Worm (Caenorhabditis elegans) whole organism, early embryonic: ENCODE data around the gene cest-2.2.

Experiments
- B0310.2 ChIP-seq: sonication (generic microtip); optimal IDR thresholded peaks from 2 replicates; lab custom pipeline; 2016; ENCODE audit warnings: mild to moderate bottlenecking, missing genetic modification characterization, missing compliant biosample characterization
- F13C5.2 ChIP-seq: sonication (generic microtip); optimal IDR thresholded peaks from 2 replicates; lab custom pipeline; 2017; ENCODE audit warnings: mild to moderate bottlenecking, missing genetic modification characterization, inconsistent platforms, missing compliant biosample characterization
- aly-1 ChIP-seq: sonication (generic microtip); optimal IDR thresholded peaks from 2 replicates; lab custom pipeline; 2016; ENCODE audit warnings: missing genetic modification characterization, missing compliant biosample characterization
- ama-1 ChIP-seq: fragments of 150-350 bp; optimal IDR thresholded peaks from 2 replicates; lab custom pipeline; 2014
- ceh-13 ChIP-seq: fragments of 200-800 bp; sonication (Bioruptor generic); optimal IDR thresholded peaks from 2 replicates; lab custom pipeline; 2018; ENCODE audit warnings: mild to moderate bottlenecking, missing genetic modification characterization, missing compliant biosample characterization
- ceh-36 ChIP-seq: sonication (generic microtip); optimal IDR thresholded peaks from 2 replicates; lab custom pipeline; 2016; ENCODE audit warnings: missing genetic modification characterization, inconsistent platforms, missing compliant biosample characterization
- ets-7 ChIP-seq: sonication (generic microtip); optimal IDR thresholded peaks from 2 replicates; lab custom pipeline; 2016; ENCODE audit warnings: missing genotype, missing genetic modification characterization, missing compliant biosample characterization
- flt-1 ChIP-seq: fragments of 200-800 bp; sonication (Bioruptor generic); IDR thresholded peaks from 2 replicates; pipeline ENCODE4 v1.3.6; 2022; ENCODE audit warnings: missing genetic modification characterization, missing compliant biosample characterization
- hmbx-1 ChIP-seq: sonication (generic microtip); optimal IDR thresholded peaks from 2 replicates; lab custom pipeline; 2016; ENCODE audit warnings: mild to moderate bottlenecking, missing genetic modification characterization, missing compliant biosample characterization
- hmg-4 ChIP-seq: fragments of 200-800 bp; sonication (Bioruptor generic); optimal IDR thresholded peaks from 2 replicates; lab custom pipeline; 2018; ENCODE audit warnings: mild to moderate bottlenecking, missing genetic modification characterization, missing compliant biosample characterization
- hnd-1 ChIP-seq: sonication (generic microtip); optimal IDR thresholded peaks from 2 replicates; lab custom pipeline; 2016; ENCODE audit warnings: missing genetic modification characterization, missing compliant biosample characterization
- pes-1 ChIP-seq: fragments of 200-800 bp; sonication (Bioruptor generic); IDR thresholded peaks from 2 replicates; pipeline ENCODE4 v1.3.6; 2022; ENCODE audit warnings: missing genetic modification reagents, missing genetic modification characterization, missing compliant biosample characterization
- scrt-1 ChIP-seq: fragments of 200-800 bp; sonication (Bioruptor generic); IDR thresholded peaks from 2 replicates; pipeline ENCODE4 v1.3.6; 2022; ENCODE audit warnings: missing genetic modification characterization, missing compliant biosample characterization
- sea-1 ChIP-seq: fragments of 200-800 bp; sonication (Bioruptor generic); conservative IDR thresholded peaks from 2 replicates; pipeline ENCODE4 v1.3.6; 2022; ENCODE audit warnings: missing genetic modification characterization, missing compliant biosample characterization
- tbx-11 ChIP-seq: fragments of 200-800 bp; sonication (Bioruptor generic); IDR thresholded peaks from 2 replicates; pipeline ENCODE4 v1.3.6; 2022; ENCODE audit warnings: missing genetic modification characterization, missing compliant biosample characterization
- tbx-37 ChIP-seq: fragments of 200-800 bp; sonication (Bioruptor generic); conservative IDR thresholded peaks from 2 replicates; pipeline ENCODE4 v1.3.6; 2022; ENCODE audit warnings: missing genetic modification reagents, missing genetic modification characterization, missing compliant biosample characterization
- tra-4 ChIP-seq: sonication (generic microtip); optimal IDR thresholded peaks from 2 replicates; lab custom pipeline; 2017; ENCODE audit warnings: missing genetic modification characterization, missing compliant biosample characterization

Gene cest-2.2

ce11 chrV:14162959-14163548 lies 12.1 kb downstream of the cest-2.2 start, which contains the start of gene srd-26:
srd-26 (minus strand) TSS chrV:14163009.
- TF ChIP-seq tra-4, result no peak
- TF ChIP-seq hmg-4 (GFP tag; lab: Kevin White, UChicago), result no peak
- no peak for TF ChIP-seq hnd-1 (tag; lab: Kevin White, UChicago)
- no peak for TF ChIP-seq aly-1 (tag; lab: Kevin White, UChicago)
- no peak for TF ChIP-seq F13C5.2
- TF ChIP-seq ets-7 (tag; lab: Kevin White, UChicago), result no peak
- TF ChIP-seq B0310.2 (tag; lab: Kevin White, UChicago), result no peak
- TF ChIP-seq hmbx-1 (tag; lab: Kevin White, UChicago), result no peak
- no peak for TF ChIP-seq pes-1 (GFP tag; lab: Robert Waterston, UW)
- TF ChIP-seq sea-1 (GFP tag; lab: Robert Waterston, UW), result no peak
- TF ChIP-seq tbx-11 (GFP tag; lab: Robert Waterston, UW), result no peak

ce11 chrV:14160698-14161097 lies 14.5 kb downstream of the cest-2.2 start, which contains the start of gene cest-1.2:
cest-1.2 (minus strand) TSS chrV:14160862.
- TF ChIP-seq tbx-11 (GFP tag; lab: Robert Waterston, UW) (no peak), pes-1 (GFP tag; lab: Robert Waterston, UW) (no peak), hmg-4 (GFP tag; lab: Kevin White, UChicago) (no peak)

ce11 chrV:14156468-14156867 lies 18.7 kb downstream of the cest-2.2 start, which contains the start of gene AH10.2:
AH10.2 (plus strand) TSS chrV:14156768.
- no peak for TF ChIP-seq pes-1 (GFP tag; lab: Robert Waterston, UW)
- no peak for TF ChIP-seq hmbx-1 (tag; lab: Kevin White, UChicago)
- no peak for TF ChIP-seq ceh-13
- TF ChIP-seq tra-4, result no peak
- no peak for TF ChIP-seq tbx-11 (GFP tag; lab: Robert Waterston, UW)
- TF ChIP-seq sea-1 (GFP tag; lab: Robert Waterston, UW), result no peak
- no peak for TF ChIP-seq tbx-37 (GFP tag; lab: Robert Waterston, UW)
- TF ChIP-seq hnd-1 (tag; lab: Kevin White, UChicago), result no peak
- no peak for TF ChIP-seq hmg-4 (GFP tag; lab: Kevin White, UChicago)
- no peak for TF ChIP-seq ama-1 (lab: Kevin White, UChicago)
- no peak for TF ChIP-seq flt-1
- TF ChIP-seq ets-7 (tag; lab: Kevin White, UChicago), result no peak
- TF ChIP-seq ceh-36 (tag; lab: Kevin White, UChicago), result no peak
- TF ChIP-seq F13C5.2, result no peak
- no peak for TF ChIP-seq aly-1 (tag; lab: Kevin White, UChicago)

ce11 chrV:14153615-14154014 lies 21.5 kb downstream of the cest-2.2 start:
- TF ChIP-seq flt-1 (no peak), scrt-1 (no peak), pes-1 (GFP tag; lab: Robert Waterston, UW) (no peak), tra-4 (no peak), ceh-36 (tag; lab: Kevin White, UChicago) (no peak)

- TF ChIP-seq tbx-37 (GFP tag; lab: Robert Waterston, UW) (no peak), tra-4 (no peak), ceh-13 (no peak), scrt-1 (no peak), B0310.2 (tag; lab: Kevin White, UChicago) (no peak), ets-7 (tag; lab: Kevin White, UChicago) (no peak)
Measured at ce11 chrV:14150966-14151365, 24.2 kb downstream of the cest-2.2 start.

- TF ChIP-seq ceh-36 (tag; lab: Kevin White, UChicago), result no peak
- TF ChIP-seq hnd-1 (tag; lab: Kevin White, UChicago), result no peak
- TF ChIP-seq aly-1 (tag; lab: Kevin White, UChicago), result no peak
Measured at ce11 chrV:14149125-14149524, 26.0 kb downstream of the cest-2.2 start.

- TF ChIP-seq B0310.2 (tag; lab: Kevin White, UChicago) (no peak), aly-1 (tag; lab: Kevin White, UChicago) (no peak), hnd-1 (tag; lab: Kevin White, UChicago) (no peak)
Measured at ce11 chrV:14147114-14147513, 28.0 kb downstream of the cest-2.2 start.

ce11 chrV:14146199-14146598 lies 29.0 kb downstream of the cest-2.2 start, which contains the start of gene acs-10:
acs-10 (plus strand) TSS chrV:14146499.
- TF ChIP-seq ets-7 (tag; lab: Kevin White, UChicago), result no peak
- no peak for TF ChIP-seq ceh-36 (tag; lab: Kevin White, UChicago)
- no peak for TF ChIP-seq pes-1 (GFP tag; lab: Robert Waterston, UW)
- no peak for TF ChIP-seq tbx-37 (GFP tag; lab: Robert Waterston, UW)
- TF ChIP-seq sea-1 (GFP tag; lab: Robert Waterston, UW), result no peak
- TF ChIP-seq ama-1 (lab: Kevin White, UChicago), result no peak
- no peak for TF ChIP-seq aly-1 (tag; lab: Kevin White, UChicago)
- no peak for TF ChIP-seq hnd-1 (tag; lab: Kevin White, UChicago)
- no peak for TF ChIP-seq flt-1
- no peak for TF ChIP-seq F13C5.2
- TF ChIP-seq hmg-4 (GFP tag; lab: Kevin White, UChicago), result no peak
- TF ChIP-seq hmbx-1 (tag; lab: Kevin White, UChicago), result no peak
- no peak for TF ChIP-seq scrt-1
